Worm (Caenorhabditis elegans): ENCODE data around the gene mlt-11.

DNA sequence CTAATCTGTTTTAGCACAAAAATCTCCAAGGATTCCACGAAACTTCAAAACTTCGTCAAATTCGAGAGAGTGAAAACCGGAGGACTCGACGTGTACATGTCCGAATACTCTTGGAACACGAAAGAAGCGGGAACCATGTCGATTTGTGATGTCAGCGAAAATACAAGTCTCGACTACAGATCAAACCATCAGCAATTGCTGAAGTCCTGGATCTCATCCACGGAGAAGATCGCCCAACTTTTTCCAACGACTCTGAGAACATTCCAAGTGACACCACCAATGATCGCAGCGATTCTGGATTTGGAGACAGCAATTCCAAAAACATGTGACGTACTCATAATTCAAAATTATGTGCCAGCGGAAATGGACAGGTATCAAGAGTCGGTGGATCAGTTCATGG, 55.4 kb downstream of the mlt-11 start:
- TF ChIP-seq C17E4.6 (GFP tag; IDR thresholded peaks at IDR 0.05): no peak
- TF ChIP-seq F57A8.1 (GFP tag; optimal IDR thresholded peaks at IDR 0.05): no peak
- no peak for TF ChIP-seq ceh-79 (tag; optimal IDR thresholded peaks at IDR 0.05)
- TF ChIP-seq ama-1 (optimal IDR thresholded peaks at IDR 0.05): no peak
- TF ChIP-seq ama-1 (GFP tag; optimal IDR thresholded peaks at IDR 0.05): no peak
- no peak for TF ChIP-seq attf-6 (GFP tag; IDR thresholded peaks at IDR 0.05)
- no peak for TF ChIP-seq B0336.3 (GFP tag; IDR thresholded peaks at IDR 0.05)
- no peak for TF ChIP-seq ets-4 (GFP tag; optimal IDR thresholded peaks at IDR 0.05)
- no peak for TF ChIP-seq dpl-1 (GFP tag; optimal IDR thresholded peaks at IDR 0.05)
- no peak for TF ChIP-seq lsy-27 (tag; optimal IDR thresholded peaks at IDR 0.05; ENCODE audit: borderline replicate concordance, insufficient read depth)
- no peak for TF ChIP-seq egl-18 (GFP tag; IDR thresholded peaks at IDR 0.05)
- TF ChIP-seq lsl-1 (GFP tag; optimal IDR thresholded peaks at IDR 0.05): no peak
- no peak for TF ChIP-seq hlh-26 (GFP tag; conservative IDR thresholded peaks at IDR 0.05)

Measured in whole organism, young adult.